Worm (Caenorhabditis elegans): ENCODE results near the gene nuo-4.
A peak's percentile ranks its signal among the peaks of the same experiment; 100 is the strongest.

The nuo-4 gene

ce11 chrIII:7141285-7141715 is 17.3 kb downstream of the nuo-4 start (continued):
- TF ChIP-seq nfya-2 (GFP tag; IDR thresholded peaks at IDR 0.05) (no peak), B0019.2 (GFP tag; conservative IDR thresholded peaks at IDR 0.05) (no peak), F10E7.11 (tag; optimal IDR thresholded peaks at IDR 0.05) (no peak), ztf-26 (tag; optimal IDR thresholded peaks at IDR 0.05) (peak; percentile 1), ztf-22 (GFP tag; optimal IDR thresholded peaks at IDR 0.05) (no peak), let-526 (GFP tag; IDR thresholded peaks at IDR 0.05) (no peak), repo-1 (tag; optimal IDR thresholded peaks at IDR 0.05) (peak; percentile 89), F39B2.1 (GFP tag; IDR thresholded peaks at IDR 0.05) (no peak), ccch-3 (GFP tag; optimal IDR thresholded peaks at IDR 0.05) (no peak), B0261.1 (tag; optimal IDR thresholded peaks at IDR 0.05) (peak; percentile 3), mes-4 (tag; optimal IDR thresholded peaks at IDR 0.05) (peak; percentile 1), dox-1 (GFP tag; IDR thresholded peaks at IDR 0.05) (peak; percentile 90), cebp-2 (GFP tag; IDR thresholded peaks at IDR 0.05) (no peak), T26A5.8 (tag; optimal IDR thresholded peaks at IDR 0.05) (peak; percentile 13), gei-17 (GFP tag; optimal IDR thresholded peaks at IDR 0.05) (peak; percentile 49), F22D6.2 (tag; optimal IDR thresholded peaks at IDR 0.05) (peak; percentile 28), B0336.3 (GFP tag; IDR thresholded peaks at IDR 0.05) (peak; percentile 88), F49E8.2 (tag; optimal IDR thresholded peaks at IDR 0.05; ENCODE audit: insufficient read depth) (peak; percentile 85), dpl-1 (GFP tag; optimal IDR thresholded peaks at IDR 0.05) (no peak), ets-4 (GFP tag; optimal IDR thresholded peaks at IDR 0.05) (peak; percentile 44), ceh-27 (GFP tag; optimal IDR thresholded peaks at IDR 0.05) (peak; percentile 17), egl-18 (GFP tag; IDR thresholded peaks at IDR 0.05) (0 out of 2 replicates have a peak, but pooled peaks have one; percentile 32), F23B12.7 (tag; optimal IDR thresholded peaks at IDR 0.05; ENCODE audit: insufficient read depth) (peak; percentile 75), F37B4.10 (GFP tag; IDR thresholded peaks at IDR 0.05) (no peak), pha-4 (tag; optimal IDR thresholded peaks at IDR 0.05) (no peak), Y67H2A.10 (GFP tag; conservative IDR thresholded peaks at IDR 0.05) (no peak), hsf-1 (GFP tag; IDR thresholded peaks at IDR 0.05) (peak; percentile 75), hlh-26 (GFP tag; conservative IDR thresholded peaks at IDR 0.05) (no peak), egl-44 (GFP tag; IDR thresholded peaks at IDR 0.05) (0 out of 2 replicates have a peak, but pooled peaks have one; percentile 18), ZK185.1 (tag; optimal IDR thresholded peaks at IDR 0.05; ENCODE audit: poor library complexity, severe bottlenecking) (no peak), nhr-80 (tag; optimal IDR thresholded peaks at IDR 0.05) (peak; percentile 63), Y95B8A.8 (GFP tag; IDR thresholded peaks at IDR 0.05) (0 out of 2 replicates have a peak, but pooled peaks have one; percentile 49), Y53F4B.3 (GFP tag; IDR thresholded peaks at IDR 0.05) (no peak), T07F8.4 (tag; optimal IDR thresholded peaks at IDR 0.05) (no peak), aptf-3 (GFP tag; IDR thresholded peaks at IDR 0.05) (no peak), atf-7 (tag; optimal IDR thresholded peaks at IDR 0.05) (peak; percentile 63), Y56A3A.18 (GFP tag; IDR thresholded peaks at IDR 0.05) (peak; percentile 72; the same call in 1 of the 2 replicates), nhr-179 (tag; optimal IDR thresholded peaks at IDR 0.05) (no peak), madf-10 (tag; optimal IDR thresholded peaks at IDR 0.05) (peak; percentile 67), lin-40 (tag; optimal IDR thresholded peaks at IDR 0.05) (peak; percentile 43), xnd-1 (tag; optimal IDR thresholded peaks at IDR 0.05) (peak; percentile 22), akir-1 (GFP tag; optimal IDR thresholded peaks at IDR 0.05) (no peak), zim-3 (tag; optimal IDR thresholded peaks at IDR 0.05) (no peak), ekl-4 (GFP tag; IDR thresholded peaks at IDR 0.05) (peak; percentile 92), die-1 (tag; optimal IDR thresholded peaks at IDR 0.05) (peak; percentile 43), lir-1 (GFP tag; conservative IDR thresholded peaks at IDR 0.05) (peak; percentile 49; the same call in 1 of the 2 replicates), bed-1 (GFP tag; IDR thresholded peaks at IDR 0.05) (no peak), rec-8 (tag; optimal IDR thresholded peaks at IDR 0.05) (no peak), B0035.1 (tag; optimal IDR thresholded peaks at IDR 0.05) (no peak)

Measured in whole organism, young adult.